Fruit fly (Drosophila melanogaster) S2 (cell line): ENCODE results near the gene Acbp3.

Experiments
- CG8478 ChIP-seq: fragments of >200 bp; optimal IDR thresholded peaks from 2 replicates; lab custom pipeline; 2018
- CTCF ChIP-seq, 2 experiments: fragments of >200 bp; optimal IDR thresholded peaks; 2 replicates each; lab custom pipeline; 2018

The Acbp3 gene

dm6 chr3L:7115944-7116343 lies 14.7 kb upstream of the Acbp3 start:
- no peak for TF ChIP-seq CG8478 (lab: Kevin White, UChicago)
- no peak for TF ChIP-seq CTCF (optimal IDR thresholded peaks at IDR 0.05; lab: Kevin White, UChicago)

dm6 chr3L:7122136-7122535 lies 8.5 kb upstream of the Acbp3 start:
- TF ChIP-seq CTCF (optimal IDR thresholded peaks at IDR 0.05; lab: Kevin White, UChicago) (no peak), CG8478 (lab: Kevin White, UChicago) (no peak)

- TF ChIP-seq CG8478 (lab: Kevin White, UChicago) = no peak
- no peak for TF ChIP-seq CTCF (optimal IDR thresholded peaks at IDR 0.05; lab: Kevin White, UChicago)
These were observed 5.3 kb upstream of the Acbp3 start, which contains the start of the genes msl-3 and BBS1 for dm6 chr3L:7125289-7125955. TSS of gene msl-3 (minus strand) at chr3L:7125533. TSS of gene BBS1 (plus strand) at chr3L:7125905.

- TF ChIP-seq CTCF (optimal IDR thresholded peaks at IDR 0.05; lab: Kevin White, UChicago) (no peak), CG8478 (lab: Kevin White, UChicago) (no peak)
These were observed 2.3 kb upstream of the Acbp3 start, which contains the start of the genes Acbp4 and Acbp6 for dm6 chr3L:7128214-7129008. TSS of gene Acbp4 (minus strand) at chr3L:7128264. TSS of gene Acbp6 (plus strand) at chr3L:7128903.

dm6 chr3L:7131447-7131983 lies 841 bp downstream of the Acbp3 start, which contains the start of gene Acbp2:
TSS of gene Acbp2 (plus strand) at chr3L:7131863.
- TF ChIP-seq CTCF (optimal IDR thresholded peaks at IDR 0.05; lab: Kevin White, UChicago) (no peak), CG8478 (lab: Kevin White, UChicago) (no peak)

- TF ChIP-seq CTCF (optimal IDR thresholded peaks at IDR 0.05; lab: Kevin White, UChicago) (no peak), CG8478 (lab: Kevin White, UChicago) (no peak)
These were observed 1.9 kb downstream of the Acbp3 start for dm6 chr3L:7132593-7132992.

dm6 chr3L:7133699-7134655 lies 3.3 kb downstream of the Acbp3 start, which contains the start of gene melt:
TSS of gene melt (plus strand) at chr3L:7134516.
- TF ChIP-seq CTCF (optimal IDR thresholded peaks at IDR 0.05; lab: Kevin White, UChicago) (no peak), CG8478 (lab: Kevin White, UChicago) (no peak)

dm6 chr3L:7134818-7135217 lies 4.1 kb downstream of the Acbp3 start:
- TF ChIP-seq CG8478 (lab: Kevin White, UChicago) (no peak), CTCF (optimal IDR thresholded peaks at IDR 0.05; lab: Kevin White, UChicago) (no peak)

dm6 chr3L:7136663-7137062 lies 6.0 kb downstream of the Acbp3 start:
- no peak for TF ChIP-seq CG8478 (lab: Kevin White, UChicago)
- no peak for TF ChIP-seq CTCF (optimal IDR thresholded peaks at IDR 0.05; lab: Kevin White, UChicago)

dm6 chr3L:7137613-7138189 lies 7.0 kb downstream of the Acbp3 start:
- no peak for TF ChIP-seq CTCF (optimal IDR thresholded peaks at IDR 0.05; lab: Kevin White, UChicago)

dm6 chr3L:7143283-7143682 lies 12.6 kb downstream of the Acbp3 start:
- TF ChIP-seq CTCF (optimal IDR thresholded peaks at IDR 0.05; lab: Kevin White, UChicago) = no peak
- no peak for TF ChIP-seq CG8478 (lab: Kevin White, UChicago)

- no peak for TF ChIP-seq CG8478 (lab: Kevin White, UChicago)
- TF ChIP-seq CTCF (optimal IDR thresholded peaks at IDR 0.05; lab: Kevin White, UChicago) = no peak
These were observed 17.1 kb downstream of the Acbp3 start for dm6 chr3L:7147796-7148195.

- TF ChIP-seq CTCF (optimal IDR thresholded peaks at IDR 0.05; lab: Kevin White, UChicago) (no peak), CG8478 (lab: Kevin White, UChicago) (no peak)
These were observed 18.7 kb downstream of the Acbp3 start for dm6 chr3L:7149388-7149787.

- TF ChIP-seq CTCF (optimal IDR thresholded peaks at IDR 0.05; lab: Kevin White, UChicago) = no peak
- TF ChIP-seq CG8478 (lab: Kevin White, UChicago) = no peak
These were observed 19.2 kb downstream of the Acbp3 start for dm6 chr3L:7149827-7150226.
